Fruit fly (Drosophila melanogaster): Measurements from ENCODE around the gene Crag.

The Crag gene

dm6 chrX:8588607-8589171, 3.1 kb upstream of the Crag start, which contains the start of gene CG12081 (continued):
- TF ChIP-seq Sox100B (GFP tag; optimal IDR thresholded peaks at IDR 0.05) (no peak), CG15269 (tag; optimal IDR thresholded peaks at IDR 0.05) (no peak), CoRest (tag; optimal IDR thresholded peaks at IDR 0.05) (peak; percentile 27), ems (GFP tag; optimal IDR thresholded peaks at IDR 0.05) (no peak), CG16813 (GFP tag; IDR thresholded peaks at IDR 0.05; ENCODE audit: partially characterized antibody) (peak; percentile 90), lbe (GFP tag; optimal IDR thresholded peaks at IDR 0.05) (no peak), Bgb (GFP tag; IDR thresholded peaks at IDR 0.05; ENCODE audit: partially characterized antibody) (peak; percentile 95), CrebB (tag; optimal IDR thresholded peaks at IDR 0.05) (no peak), rib (GFP tag; IDR thresholded peaks at IDR 0.05) (no peak), CG34422 (GFP tag; IDR thresholded peaks at IDR 0.05) (peak; percentile 30; the same call in 1 of the 3 replicates), CG1233 (GFP tag; optimal IDR thresholded peaks at IDR 0.05) (no peak), Usf (GFP tag; optimal IDR thresholded peaks at IDR 0.05) (no peak), Ada2b (GFP tag; IDR thresholded peaks at IDR 0.05) (no peak), CG17186 (GFP tag; optimal IDR thresholded peaks at IDR 0.05) (peak; percentile 65), CG3726 (GFP tag; IDR thresholded peaks at IDR 0.05) (no peak), corto (GFP tag; optimal IDR thresholded peaks at IDR 0.05) (no peak), PHDP (tag; optimal IDR thresholded peaks at IDR 0.05) (no peak), Pdp1 (GFP tag; optimal IDR thresholded peaks at IDR 0.05) (peak in 1 of 2 experiments; percentile 11), CG18619 (GFP tag; optimal IDR thresholded peaks at IDR 0.05) (no peak), so (GFP tag; IDR thresholded peaks at IDR 0.05) (no peak), repo (GFP tag; optimal IDR thresholded peaks at IDR 0.05) (no peak), Dip3 (GFP tag; optimal IDR thresholded peaks at IDR 0.05) (no peak), CG8359 (GFP tag; optimal IDR thresholded peaks at IDR 0.05; ENCODE audit: borderline replicate concordance) (no peak), gem (tag; optimal IDR thresholded peaks at IDR 0.05) (no peak), CG8281 (tag; optimal IDR thresholded peaks at IDR 0.05) (no peak), pum (GFP tag; optimal IDR thresholded peaks at IDR 0.05) (no peak), pb (GFP tag; optimal IDR thresholded peaks at IDR 0.05) (no peak), tx (GFP tag; optimal IDR thresholded peaks at IDR 0.05) (no peak), CG31388 (GFP tag; optimal IDR thresholded peaks at IDR 0.05) (no peak), Bteb2 (GFP tag; optimal IDR thresholded peaks at IDR 0.05) (no peak), CG2120 (GFP tag; optimal IDR thresholded peaks at IDR 0.05) (peak; percentile 25), exex (tag; optimal IDR thresholded peaks at IDR 0.05) (no peak), pita (GFP tag; optimal IDR thresholded peaks at IDR 0.05) (no peak), z (GFP tag; IDR thresholded peaks at IDR 0.05) (no peak), CG9797 (GFP tag; optimal IDR thresholded peaks at IDR 0.05) (no peak), sc (optimal IDR thresholded peaks at IDR 0.05) (no peak), sc (GFP tag; optimal IDR thresholded peaks at IDR 0.05) (no peak), CG9817 (tag; optimal IDR thresholded peaks at IDR 0.05) (no peak), fd3F (GFP tag; optimal IDR thresholded peaks at IDR 0.05) (no peak), B-H1 (GFP tag; IDR thresholded peaks at IDR 0.05) (no peak), HHEX (GFP tag; optimal IDR thresholded peaks at IDR 0.05) (no peak), YL-1 (GFP tag; optimal IDR thresholded peaks at IDR 0.05) (peak; percentile 34), CG10274 (GFP tag; optimal IDR thresholded peaks at IDR 0.05) (no peak), CG6254 (GFP tag; optimal IDR thresholded peaks at IDR 0.05) (no peak), slp2 (GFP tag; optimal IDR thresholded peaks at IDR 0.05) (no peak), CG16815 (GFP tag; optimal IDR thresholded peaks at IDR 0.05) (no peak), onecut (GFP tag; IDR thresholded peaks at IDR 0.05) (peak; percentile 72), CG11247 (GFP tag; IDR thresholded peaks at IDR 0.05) (no peak), CG6175 (GFP tag; IDR thresholded peaks at IDR 0.05) (no peak), CG17361 (GFP tag; IDR thresholded peaks at IDR 0.05) (no peak), CG10321 (GFP tag; IDR thresholded peaks at IDR 0.05) (no peak)

Measured in whole organism, embryonic.